Worm (Caenorhabditis elegans) whole organism, late embryonic: Measurements from ENCODE around the gene C09B8.4.

Source experiments
- C08G9.2 ChIP-seq: sonication (generic microtip); optimal IDR thresholded peaks from 2 replicates; lab custom pipeline; 2016; ENCODE audit warnings: mild to moderate bottlenecking, missing genetic modification characterization, moderate library complexity, missing compliant biosample characterization
- elt-2 ChIP-seq: sonication (generic microtip); optimal IDR thresholded peaks from 2 replicates; lab custom pipeline; 2016; ENCODE audit warnings: missing genetic modification reagents, missing genetic modification characterization, missing compliant biosample characterization
- fkh-10 ChIP-seq: fragments of 150-350 bp; optimal IDR thresholded peaks from 2 replicates; lab custom pipeline; 2014; ENCODE audit warnings: missing biosample characterization, missing genetic modification reagents, missing genetic modification characterization
- hlh-30 ChIP-seq: sonication (generic microtip); optimal IDR thresholded peaks from 2 replicates; lab custom pipeline; 2017; ENCODE audit warnings: antibody characterized with exemption, missing genetic modification characterization, missing compliant biosample characterization; ENCODE audit not compliant: insufficient read depth
- pag-3 ChIP-seq: sonication (generic microtip); optimal IDR thresholded peaks from 2 replicates; lab custom pipeline; 2016; ENCODE audit warnings: missing compliant biosample characterization, missing genetic modification characterization, borderline replicate concordance
- pqm-1 ChIP-seq: sonication (generic microtip); optimal IDR thresholded peaks from 2 replicates; lab custom pipeline; 2016; ENCODE audit warnings: missing genetic modification characterization, missing compliant biosample characterization
- ref-2 ChIP-seq: sonication (generic microtip); optimal IDR thresholded peaks from 2 replicates; lab custom pipeline; 2016; ENCODE audit warnings: missing genetic modification characterization, missing compliant biosample characterization

DNA sequence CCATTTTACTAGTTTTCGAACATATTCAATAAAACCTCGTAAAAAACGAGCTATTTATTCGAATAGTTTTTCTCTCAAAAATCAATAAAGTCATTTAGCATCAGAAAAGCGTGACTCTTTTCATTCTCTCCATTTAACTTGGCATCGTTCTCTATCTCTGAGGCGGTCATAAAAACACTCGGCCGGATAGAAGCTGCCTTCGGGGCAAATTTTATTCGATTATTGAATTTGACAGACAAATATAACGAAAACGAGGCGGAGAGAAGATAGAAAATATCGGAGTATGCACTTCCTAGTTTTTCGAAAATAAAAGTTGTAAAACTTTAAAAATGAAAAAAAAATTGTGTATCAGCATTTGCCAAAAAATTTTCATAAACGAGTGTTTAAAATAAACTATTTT, 44.5 kb downstream of the C09B8.4 start:
- TF ChIP-seq pqm-1 (tag; lab: Kevin White, UChicago): no peak
- no peak for TF ChIP-seq ref-2 (tag; lab: Kevin White, UChicago)
- TF ChIP-seq C08G9.2 (tag; lab: Kevin White, UChicago): no peak
- TF ChIP-seq hlh-30 (tag; lab: Kevin White, UChicago): no peak
- no peak for TF ChIP-seq elt-2 (tag; lab: Kevin White, UChicago)
- TF ChIP-seq fkh-10 (GFP tag; lab: Kevin White, UChicago): no peak
- TF ChIP-seq pag-3: no peak
